Worm (Caenorhabditis elegans) whole organism, young adult: ENCODE data around the gene Y37D8A.8.

ENCODE experiments used
- B0019.2 ChIP-seq: fragments of 200-800 bp; sonication (Bioruptor generic); conservative IDR thresholded peaks from 2 replicates; pipeline ENCODE4 v1.3.6; 2022; ENCODE audit warnings: missing genetic modification reagents, missing genetic modification characterization, missing compliant biosample characterization
- ZK185.1 ChIP-seq: sonication (generic microtip); optimal IDR thresholded peaks from 2 replicates; lab custom pipeline; 2016; ENCODE audit warnings: mild to moderate bottlenecking, missing genetic modification characterization, missing compliant biosample characterization; ENCODE audit not compliant: poor library complexity, severe bottlenecking
- ama-1 ChIP-seq, 3 experiments: fragments of 150-350 bp in 1 of 3; sonication (generic microtip) in 2 of 3; optimal IDR thresholded peaks; 2 replicates each; lab custom pipeline; 2014 to 2018; ENCODE audit warnings: missing biosample characterization in 2 of 3, missing genetic modification characterization in 2 of 3, missing genetic modification reagents in 2 of 3
- bed-1 ChIP-seq: fragments of 200-800 bp; sonication (Bioruptor generic); IDR thresholded peaks from 2 replicates; pipeline ENCODE4 v1.3.6; 2022; ENCODE audit warnings: missing genetic modification reagents, missing genetic modification characterization, missing compliant biosample characterization
- ceh-100 ChIP-seq: fragments of 200-800 bp; sonication (Bioruptor generic); IDR thresholded peaks from 2 replicates; pipeline ENCODE4 v1.3.6; 2022; ENCODE audit warnings: missing genetic modification reagents, missing genetic modification characterization, missing compliant biosample characterization
- gei-17 ChIP-seq: fragments of 200-800 bp; sonication (Bioruptor generic); optimal IDR thresholded peaks from 2 replicates; lab custom pipeline; 2018; ENCODE audit warnings: mild to moderate bottlenecking, missing genetic modification characterization, missing compliant biosample characterization
- lin-40 ChIP-seq: sonication (generic microtip); optimal IDR thresholded peaks from 2 replicates; lab custom pipeline; 2016; ENCODE audit warnings: missing genetic modification characterization, mild to moderate bottlenecking, missing compliant biosample characterization, missing genotype, missing genetic modification reagents
- madf-8 ChIP-seq: fragments of 200-800 bp; sonication (Bioruptor generic); conservative IDR thresholded peaks from 2 replicates; pipeline ENCODE4 v1.3.6; 2022; ENCODE audit warnings: missing genetic modification reagents, missing genetic modification characterization, missing compliant biosample characterization
- pha-4 ChIP-seq: fragments of 150-350 bp; sonication (generic microtip); optimal IDR thresholded peaks from 2 replicates; lab custom pipeline; 2014; ENCODE audit warnings: missing biosample characterization, missing genetic modification reagents, missing genetic modification characterization
- sea-2 ChIP-seq: fragments of 200-800 bp; sonication (Bioruptor generic); IDR thresholded peaks from 2 replicates; pipeline ENCODE4 v1.3.6; 2022; ENCODE audit warnings: missing genetic modification characterization, missing compliant biosample characterization
- snpc-1.1 ChIP-seq: sonication (generic microtip); optimal IDR thresholded peaks from 2 replicates; lab custom pipeline; 2017; ENCODE audit warnings: missing genetic modification characterization, mild to moderate bottlenecking, missing compliant biosample characterization, antibody characterized with exemption, moderate library complexity, missing genotype, missing genetic modification reagents; ENCODE audit not compliant: insufficient read depth
- snpc-3.4 ChIP-seq: sonication (generic microtip); optimal IDR thresholded peaks from 2 replicates; lab custom pipeline; 2017; ENCODE audit warnings: missing genetic modification characterization, mild to moderate bottlenecking, missing compliant biosample characterization, antibody characterized with exemption, moderate library complexity, missing genotype, missing genetic modification reagents
- unc-62 ChIP-seq: fragments of 150-350 bp; optimal IDR thresholded peaks from 2 replicates; lab custom pipeline; 2014; ENCODE audit warnings: missing biosample characterization, missing genetic modification reagents, missing genetic modification characterization

DNA sequence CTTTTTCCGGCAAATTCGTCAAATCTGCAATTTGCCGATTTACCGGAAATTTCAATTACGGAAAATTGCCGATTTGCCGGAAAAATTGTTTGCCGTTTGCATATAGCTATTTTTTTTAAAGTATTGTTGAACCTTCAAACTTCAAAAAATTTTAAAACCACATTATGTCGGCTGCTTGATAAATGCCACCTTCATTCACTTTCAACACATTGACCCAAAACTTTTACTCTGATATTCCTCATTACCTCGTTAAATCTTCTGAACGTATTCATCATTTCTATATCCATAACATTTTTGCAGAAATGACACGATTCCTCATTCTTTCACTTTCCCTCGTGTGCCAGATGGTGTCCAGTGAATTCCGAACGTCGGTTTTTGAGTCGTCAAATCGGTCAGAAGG is 35.7 kb upstream of the Y37D8A.8 start, which contains the start of gene Y37D8A.3:
- no peak for TF ChIP-seq bed-1
- no peak for TF ChIP-seq unc-62
- no peak for TF ChIP-seq ama-1 (optimal IDR thresholded peaks at IDR 0.05; lab: Kevin White, UChicago)
- TF ChIP-seq ama-1 (GFP tag; optimal IDR thresholded peaks at IDR 0.05; lab: Kevin White, UChicago), result no peak
- no peak for TF ChIP-seq pha-4
- no peak for TF ChIP-seq ceh-100 (GFP tag; lab: Robert Waterston, UW)
- no peak for TF ChIP-seq snpc-1.1 (tag; lab: Kevin White, UChicago)
- no peak for TF ChIP-seq B0019.2
- TF ChIP-seq gei-17 (GFP tag; lab: Kevin White, UChicago), result no peak
- TF ChIP-seq madf-8, result no peak
- no peak for TF ChIP-seq snpc-3.4 (tag; lab: Kevin White, UChicago)
- TF ChIP-seq lin-40, result no peak
- TF ChIP-seq sea-2, result no peak
- no peak for TF ChIP-seq ZK185.1 (tag; lab: Kevin White, UChicago)
